Worm (Caenorhabditis elegans) whole organism, L3 larva: ENCODE measurements around the gene str-33.

Experiments used
- R02D3.7 ChIP-seq: fragments of 150-350 bp; optimal IDR thresholded peaks from 2 replicates; lab custom pipeline; 2014; ENCODE audit warnings: missing biosample characterization, missing genetic modification characterization
- ZK546.5 ChIP-seq: sonication (generic microtip); optimal IDR thresholded peaks from 2 replicates; lab custom pipeline; 2017; ENCODE audit warnings: missing biosample characterization, missing genetic modification characterization
- aly-2 ChIP-seq: fragments of 150-350 bp; optimal IDR thresholded peaks from 2 replicates; lab custom pipeline; 2014; ENCODE audit warnings: missing biosample characterization, missing genetic modification characterization
- ama-1 ChIP-seq: fragments of 150-350 bp; optimal IDR thresholded peaks from 2 replicates; lab custom pipeline; 2018
- ceh-28 ChIP-seq: fragments of 150-350 bp; optimal IDR thresholded peaks from 2 replicates; lab custom pipeline; 2014; ENCODE audit warnings: missing biosample characterization, missing genetic modification reagents, missing genetic modification characterization
- ceh-82 ChIP-seq: fragments of 150-350 bp; optimal IDR thresholded peaks from 2 replicates; lab custom pipeline; 2014; ENCODE audit warnings: missing biosample characterization, missing genetic modification characterization
- daf-12 ChIP-seq: fragments of 150-350 bp; optimal IDR thresholded peaks from 2 replicates; lab custom pipeline; 2014; ENCODE audit warnings: missing biosample characterization, missing genetic modification reagents, missing genetic modification characterization
- egl-5 ChIP-seq: fragments of 150-350 bp; optimal IDR thresholded peaks from 2 replicates; lab custom pipeline; 2017; ENCODE audit warnings: missing biosample characterization, missing genetic modification reagents, missing genetic modification characterization, inconsistent platforms
- elt-1 ChIP-seq: fragments of 150-350 bp; optimal IDR thresholded peaks from 2 replicates; lab custom pipeline; 2014; ENCODE audit warnings: missing biosample characterization, missing genetic modification characterization
- elt-2 ChIP-seq: sonication (generic microtip); optimal IDR thresholded peaks from 2 replicates; lab custom pipeline; 2016; ENCODE audit warnings: missing genetic modification reagents, mild to moderate bottlenecking, missing genetic modification characterization, missing compliant biosample characterization
- eor-1 ChIP-seq, 2 experiments: fragments of 150-350 bp; optimal IDR thresholded peaks; 2 replicates each; lab custom pipeline; 2014 to 2018; ENCODE audit warnings: missing biosample characterization in 2 of 2, missing genetic modification characterization in 2 of 2
- fkh-10 ChIP-seq: sonication (generic microtip); optimal IDR thresholded peaks from 2 replicates; lab custom pipeline; 2017; ENCODE audit warnings: missing biosample characterization, missing genetic modification reagents, missing genetic modification characterization
- fkh-2 ChIP-seq: fragments of 150-350 bp; optimal IDR thresholded peaks from 2 replicates; lab custom pipeline; 2014; ENCODE audit warnings: missing biosample characterization, missing genetic modification reagents, missing genetic modification characterization
- fos-1 ChIP-seq: fragments of 150-350 bp; optimal IDR thresholded peaks from 2 replicates; lab custom pipeline; 2014; ENCODE audit warnings: missing biosample characterization, missing genetic modification characterization
- hmg-11 ChIP-seq: sonication (generic microtip); optimal IDR thresholded peaks from 2 replicates; lab custom pipeline; 2016; ENCODE audit warnings: missing genetic modification characterization, missing compliant biosample characterization
- jun-1 ChIP-seq: fragments of 150-350 bp; optimal IDR thresholded peaks from 2 replicates; lab custom pipeline; 2014; ENCODE audit warnings: missing biosample characterization, missing genetic modification reagents, missing genetic modification characterization
- lsy-12 ChIP-seq: sonication (generic microtip); optimal IDR thresholded peaks from 2 replicates; lab custom pipeline; 2016; ENCODE audit warnings: mild to moderate bottlenecking, missing genetic modification characterization, missing compliant biosample characterization
- mdl-1 ChIP-seq: fragments of 150-350 bp; optimal IDR thresholded peaks from 2 replicates; lab custom pipeline; 2014; ENCODE audit warnings: missing biosample characterization, missing genetic modification characterization
- mml-1 ChIP-seq: fragments of 150-350 bp; sonication (generic microtip); optimal IDR thresholded peaks from 3 replicates; lab custom pipeline; 2014; ENCODE audit warnings: missing biosample characterization, missing genetic modification characterization
- nhr-12 ChIP-seq: fragments of 150-350 bp; optimal IDR thresholded peaks from 2 replicates; lab custom pipeline; 2014; ENCODE audit warnings: missing biosample characterization, missing genetic modification characterization
- nhr-25 ChIP-seq: sonication (generic microtip); optimal IDR thresholded peaks from 2 replicates; lab custom pipeline; 2017; ENCODE audit warnings: missing biosample characterization, missing genetic modification characterization
- nhr-28 ChIP-seq: fragments of 150-350 bp; optimal IDR thresholded peaks from 2 replicates; lab custom pipeline; 2014; ENCODE audit warnings: missing biosample characterization, missing genetic modification characterization
- nhr-43 ChIP-seq: sonication (generic microtip); optimal IDR thresholded peaks from 2 replicates; lab custom pipeline; 2016; ENCODE audit warnings: mild to moderate bottlenecking, missing genetic modification characterization, missing compliant biosample characterization; ENCODE audit not compliant: poor library complexity, severe bottlenecking
- nhr-67 ChIP-seq: fragments of 150-350 bp; optimal IDR thresholded peaks from 2 replicates; lab custom pipeline; 2014; ENCODE audit warnings: missing biosample characterization, missing genetic modification characterization
- nhr-76 ChIP-seq: fragments of 150-350 bp; sonication (generic microtip); optimal IDR thresholded peaks from 5 replicates; lab custom pipeline; 2014; ENCODE audit warnings: missing biosample characterization, missing genetic modification characterization
- nhr-77 ChIP-seq: fragments of 150-350 bp; optimal IDR thresholded peaks from 2 replicates; lab custom pipeline; 2014; ENCODE audit warnings: missing biosample characterization, missing genetic modification characterization
- pha-4 ChIP-seq: fragments of 150-350 bp; optimal IDR thresholded peaks from 2 replicates; lab custom pipeline; 2014; ENCODE audit warnings: missing biosample characterization, missing genetic modification reagents, missing genetic modification characterization
- pqm-1 ChIP-seq: fragments of 150-350 bp; optimal IDR thresholded peaks from 2 replicates; lab custom pipeline; 2017; ENCODE audit warnings: missing biosample characterization, missing genetic modification characterization, inconsistent platforms
- sea-2 ChIP-seq: fragments of 150-350 bp; sonication (generic microtip); optimal IDR thresholded peaks from 4 replicates; lab custom pipeline; 2014; ENCODE audit warnings: missing biosample characterization, missing genetic modification reagents, missing genetic modification characterization
- skn-1 ChIP-seq: fragments of 150-350 bp; optimal IDR thresholded peaks from 2 replicates; lab custom pipeline; 2014; ENCODE audit warnings: missing biosample characterization, missing genetic modification characterization
- snpc-4 ChIP-seq: fragments of 150-350 bp; optimal IDR thresholded peaks from 2 replicates; lab custom pipeline; 2014; ENCODE audit warnings: missing biosample characterization, missing genetic modification characterization
- tbx-2 ChIP-seq: sonication (generic microtip); optimal IDR thresholded peaks from 2 replicates; lab custom pipeline; 2016; ENCODE audit warnings: mild to moderate bottlenecking, missing genetic modification characterization, missing compliant biosample characterization
- unc-39 ChIP-seq: sonication (generic microtip); optimal IDR thresholded peaks from 4 replicates; lab custom pipeline; 2017; ENCODE audit warnings: missing biosample characterization, missing genetic modification characterization
- zag-1 ChIP-seq: fragments of 150-350 bp; optimal IDR thresholded peaks from 2 replicates; lab custom pipeline; 2014; ENCODE audit warnings: missing biosample characterization, missing genetic modification characterization
- ztf-11 ChIP-seq: fragments of 150-350 bp; optimal IDR thresholded peaks from 2 replicates; lab custom pipeline; 2014; ENCODE audit warnings: missing biosample characterization, missing genetic modification characterization
- ztf-4 ChIP-seq: fragments of 150-350 bp; optimal IDR thresholded peaks from 2 replicates; lab custom pipeline; 2014; ENCODE audit warnings: missing biosample characterization, missing genetic modification characterization

str-33 gene

ce11 chrV:2759456-2759855 is 31.1 kb downstream of the str-33 start, which contains the start of gene srg-58:
TSS of gene srg-58 (minus strand) at chrV:2759556.
- TF ChIP-seq mdl-1 (tag; lab: Kevin White, UChicago) (no peak), ceh-82 (tag; lab: Kevin White, UChicago) (no peak), snpc-4 (tag; lab: Kevin White, UChicago) (no peak), nhr-28 (tag; lab: Kevin White, UChicago) (no peak), nhr-76 (tag; lab: Kevin White, UChicago) (no peak), R02D3.7 (tag; lab: Kevin White, UChicago) (no peak)

- TF ChIP-seq egl-5 (tag; lab: Kevin White, UChicago) = no peak
- TF ChIP-seq ztf-11 = no peak
- TF ChIP-seq sea-2 (GFP tag; lab: Kevin White, UChicago) = no peak
- no peak for TF ChIP-seq aly-2
- TF ChIP-seq tbx-2 (tag; lab: Kevin White, UChicago) = no peak
- no peak for TF ChIP-seq daf-12 (tag; lab: Kevin White, UChicago)
- no peak for TF ChIP-seq ceh-28 (tag; lab: Kevin White, UChicago)
- no peak for TF ChIP-seq nhr-77
- TF ChIP-seq R02D3.7 (tag; lab: Kevin White, UChicago) = no peak
- TF ChIP-seq ama-1 = no peak
- TF ChIP-seq ZK546.5 (tag; lab: Kevin White, UChicago) = no peak
- no peak for TF ChIP-seq unc-39 (tag; lab: Kevin White, UChicago)
- no peak for TF ChIP-seq eor-1 (tag; optimal IDR thresholded peaks at IDR 0.05; lab: Kevin White, UChicago)
- no peak for TF ChIP-seq lsy-12 (tag; lab: Kevin White, UChicago)
- TF ChIP-seq mml-1 (tag; lab: Kevin White, UChicago) = no peak
- no peak for TF ChIP-seq nhr-25 (tag; lab: Kevin White, UChicago)
Observed at ce11 chrV:2761470-2761869, 33.1 kb downstream of the str-33 start.

ce11 chrV:2763105-2763504 is 34.8 kb downstream of the str-33 start, which contains the start of gene R05D8.7:
TSS of gene R05D8.7 (minus strand) at chrV:2763208.
- TF ChIP-seq skn-1 (tag; lab: Kevin White, UChicago) (no peak), elt-2 (tag; lab: Kevin White, UChicago) (no peak), nhr-12 (no peak), ztf-4 (tag; lab: Kevin White, UChicago) (no peak), eor-1 (tag; optimal IDR thresholded peaks at IDR 0.05; lab: Kevin White, UChicago) (no peak), fkh-2 (tag; lab: Kevin White, UChicago) (no peak), ztf-11 (no peak), snpc-4 (tag; lab: Kevin White, UChicago) (no peak), sea-2 (GFP tag; lab: Kevin White, UChicago) (no peak), nhr-25 (tag; lab: Kevin White, UChicago) (no peak)

- peak; percentile 82 for TF ChIP-seq pqm-1
- peak; percentile 74 for TF ChIP-seq elt-2 (tag; lab: Kevin White, UChicago)
- no peak for TF ChIP-seq ZK546.5 (tag; lab: Kevin White, UChicago)
Observed at ce11 chrV:2765052-2765451, 36.7 kb downstream of the str-33 start, which contains the start of gene dhs-14. TSS of gene dhs-14 (minus strand) at chrV:2765200.

- TF ChIP-seq nhr-67 (tag; lab: Kevin White, UChicago) = no peak
- no peak for TF ChIP-seq pqm-1
- TF ChIP-seq jun-1 (tag; lab: Kevin White, UChicago) = no peak
- TF ChIP-seq lsy-12 (tag; lab: Kevin White, UChicago) = no peak
- TF ChIP-seq elt-2 (tag; lab: Kevin White, UChicago) = no peak
- TF ChIP-seq snpc-4 (tag; lab: Kevin White, UChicago) = no peak
- no peak for TF ChIP-seq fos-1 (tag; lab: Kevin White, UChicago)
- TF ChIP-seq, all 47 proteins: peak for 0
Observed at ce11 chrV:2767465-2767864, 39.1 kb downstream of the str-33 start, which contains the start of gene R05D8.9. TSS of gene R05D8.9 (minus strand) at chrV:2767565.

- TF ChIP-seq jun-1 (tag; lab: Kevin White, UChicago) = no peak
- TF ChIP-seq ceh-28 (tag; lab: Kevin White, UChicago) = no peak
- no peak for TF ChIP-seq elt-2 (tag; lab: Kevin White, UChicago)
- no peak for TF ChIP-seq hmg-11 (tag; lab: Kevin White, UChicago)
- TF ChIP-seq elt-1 = no peak
- no peak for TF ChIP-seq nhr-43
- no peak for TF ChIP-seq pha-4 (tag; lab: Kevin White, UChicago)
- no peak for TF ChIP-seq ama-1
- no peak for TF ChIP-seq daf-12 (tag; lab: Kevin White, UChicago)
- no peak for TF ChIP-seq sea-2 (GFP tag; lab: Kevin White, UChicago)
- no peak for TF ChIP-seq tbx-2 (tag; lab: Kevin White, UChicago)
- no peak for TF ChIP-seq fkh-10 (GFP tag; lab: Kevin White, UChicago)
- no peak for TF ChIP-seq snpc-4 (tag; lab: Kevin White, UChicago)
- no peak for TF ChIP-seq ztf-11
- TF ChIP-seq zag-1 (tag; lab: Kevin White, UChicago) = no peak
- TF ChIP-seq lsy-12 (tag; lab: Kevin White, UChicago) = no peak
- TF ChIP-seq pqm-1 = no peak
- TF ChIP-seq ztf-4 (tag; lab: Kevin White, UChicago) = no peak
- TF ChIP-seq nhr-67 (tag; lab: Kevin White, UChicago) = no peak
Observed at ce11 chrV:2769754-2770153, 41.4 kb downstream of the str-33 start, which contains the start of gene dhs-15. TSS of gene dhs-15 (minus strand) at chrV:2769854.
